Fruit fly (Drosophila melanogaster): ENCODE data around the gene sowah.

dm6 chr3L:12517443-12518209, 54.7 kb downstream of the sowah start:
- no peak for TF ChIP-seq achi (GFP tag; optimal IDR thresholded peaks at IDR 0.05)
- TF ChIP-seq CG8119 (GFP tag; IDR thresholded peaks at IDR 0.05) = no peak

All from whole organism, prepupa.